Worm (Caenorhabditis elegans): ENCODE measurements around the gene plx-1.

ce11 chrIV:983558-983957, 24.2 kb downstream of the plx-1 start:
- TF ChIP-seq fkh-2 (tag; optimal IDR thresholded peaks at IDR 0.05) (no peak), fos-1 (tag; optimal IDR thresholded peaks at IDR 0.05) (no peak), zag-1 (tag; optimal IDR thresholded peaks at IDR 0.05) (no peak), snpc-4 (tag; optimal IDR thresholded peaks at IDR 0.05) (no peak), pqm-1 (tag; optimal IDR thresholded peaks at IDR 0.05) (no peak), nhr-76 (tag; optimal IDR thresholded peaks at IDR 0.05) (no peak), jun-1 (tag; optimal IDR thresholded peaks at IDR 0.05) (no peak), ama-1 (optimal IDR thresholded peaks at IDR 0.05) (no peak), nhr-67 (tag; optimal IDR thresholded peaks at IDR 0.05) (no peak), ztf-11 (tag; optimal IDR thresholded peaks at IDR 0.05) (no peak), ztf-4 (tag; optimal IDR thresholded peaks at IDR 0.05) (no peak), tbx-2 (tag; optimal IDR thresholded peaks at IDR 0.05) (no peak), ceh-82 (tag; optimal IDR thresholded peaks at IDR 0.05) (no peak), unc-39 (tag; optimal IDR thresholded peaks at IDR 0.05) (no peak)

Data from whole organism, L3 larva.